Worm (Caenorhabditis elegans) whole organism, late embryonic: ENCODE results near the gene ZK185.1.

Source experiments
- F13H6.1 ChIP-seq: sonication (generic microtip); optimal IDR thresholded peaks from 2 replicates; lab custom pipeline; 2016; ENCODE audit warnings: missing genetic modification characterization, missing compliant biosample characterization
- ahr-1 ChIP-seq: sonication (generic microtip); optimal IDR thresholded peaks from 2 replicates; lab custom pipeline; 2016; ENCODE audit warnings: missing genetic modification characterization, missing compliant biosample characterization
- ceh-14 ChIP-seq: sonication (generic microtip); optimal IDR thresholded peaks from 2 replicates; lab custom pipeline; 2016; ENCODE audit warnings: missing genotype, missing genetic modification characterization, missing compliant biosample characterization
- dmd-4 ChIP-seq: sonication (generic microtip); optimal IDR thresholded peaks from 2 replicates; lab custom pipeline; 2016; ENCODE audit warnings: borderline replicate concordance, missing genetic modification characterization, missing compliant biosample characterization
- elt-4 ChIP-seq: sonication (generic microtip); optimal IDR thresholded peaks from 2 replicates; lab custom pipeline; 2016; ENCODE audit warnings: missing genetic modification characterization, missing compliant biosample characterization

ce11 chrIV:4526724-4527123 is 21.6 kb upstream of the ZK185.1 start:
- TF ChIP-seq ahr-1 (no peak), elt-4 (tag; lab: Kevin White, UChicago) (no peak), ceh-14 (tag; lab: Kevin White, UChicago) (no peak), F13H6.1 (no peak), dmd-4 (tag; lab: Kevin White, UChicago) (no peak)
